Fruit fly (Drosophila melanogaster): ENCODE results near the gene GCS1.
A peak's percentile ranks its signal among the peaks of the same experiment; 100 is the strongest.

GCS1 gene

DNA sequence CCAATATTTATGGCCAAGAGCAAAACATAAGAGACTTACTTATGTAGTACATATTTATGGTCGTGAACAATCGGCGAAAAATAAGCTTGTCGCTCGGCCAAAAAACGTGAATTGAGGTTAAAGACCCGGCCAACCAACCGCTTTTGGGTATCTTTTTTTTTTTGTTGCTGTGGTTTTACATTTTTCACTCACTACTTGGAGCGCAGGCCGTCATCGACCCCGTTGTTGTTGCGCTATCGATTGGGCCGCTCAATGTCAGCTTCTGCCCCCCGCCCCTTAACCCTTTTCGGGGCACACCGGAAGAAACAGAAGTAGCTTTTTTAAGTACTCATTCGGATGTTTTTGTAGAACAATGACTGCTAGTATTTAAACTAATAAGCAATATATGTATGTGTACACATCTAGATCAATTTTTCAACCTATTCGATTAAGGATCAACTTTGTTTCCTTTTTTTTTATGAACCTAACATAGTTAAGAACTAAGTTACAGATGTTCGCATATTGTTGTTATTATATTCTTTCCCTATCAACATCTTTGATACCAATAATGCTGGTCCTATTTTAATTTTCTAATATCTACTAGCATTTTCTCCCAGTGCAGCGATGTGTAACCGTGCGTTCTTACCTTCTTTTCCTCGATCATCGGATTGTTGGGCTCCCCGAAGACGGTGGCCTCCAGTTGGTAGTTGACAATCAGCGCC is 9.6 kb downstream of the GCS1 start (continued):
- TF ChIP-seq Atf-2 (GFP tag; optimal IDR thresholded peaks at IDR 0.05) (peak; percentile 29), pros (GFP tag; optimal IDR thresholded peaks at IDR 0.05) (no peak), CG13775 (GFP tag; optimal IDR thresholded peaks at IDR 0.05) (peak; percentile 70), Blimp-1 (GFP tag; optimal IDR thresholded peaks at IDR 0.05) (peak; percentile 73), Camta (GFP tag; optimal IDR thresholded peaks at IDR 0.05) (peak; percentile 55), bigmax (GFP tag; optimal IDR thresholded peaks at IDR 0.05) (no peak), CG8388 (GFP tag; optimal IDR thresholded peaks at IDR 0.05) (peak; percentile 72), ken (GFP tag; IDR thresholded peaks at IDR 0.05) (no peak), hb (GFP tag; IDR thresholded peaks at IDR 0.05; ENCODE audit: partially characterized antibody) (no peak), NK7.1 (GFP tag; optimal IDR thresholded peaks at IDR 0.05) (peak; percentile 78), CG7556 (GFP tag; optimal IDR thresholded peaks at IDR 0.05) (peak; percentile 84), Mad (GFP tag; optimal IDR thresholded peaks at IDR 0.05) (peak; percentile 52), sna (GFP tag; IDR thresholded peaks at IDR 0.05; ENCODE audit: partially characterized antibody) (no peak), unc-4 (GFP tag; IDR thresholded peaks at IDR 0.05; ENCODE audit: partially characterized antibody) (no peak), Max (GFP tag; optimal IDR thresholded peaks at IDR 0.05) (peak; percentile 66), fu2 (GFP tag; optimal IDR thresholded peaks at IDR 0.05) (peak; percentile 63), da (GFP tag; optimal IDR thresholded peaks at IDR 0.05) (no peak), CG6175 (GFP tag; IDR thresholded peaks at IDR 0.05) (no peak), Pdp1 (GFP tag; optimal IDR thresholded peaks at IDR 0.05) (peak; percentile 61 to 73), CG6854 (GFP tag; optimal IDR thresholded peaks at IDR 0.05) (peak; percentile 27), wek (GFP tag; optimal IDR thresholded peaks at IDR 0.05) (no peak), unpg (GFP tag; optimal IDR thresholded peaks at IDR 0.05) (no peak), dpn (GFP tag; optimal IDR thresholded peaks at IDR 0.05) (peak; percentile 75), p53 (GFP tag; optimal IDR thresholded peaks at IDR 0.05) (no peak), CG11696 (GFP tag; IDR thresholded peaks at IDR 0.05) (no peak), Fer2 (tag; optimal IDR thresholded peaks at IDR 0.05) (peak; percentile 26), CG1792 (GFP tag; optimal IDR thresholded peaks at IDR 0.05) (no peak), Lim3 (GFP tag; IDR thresholded peaks at IDR 0.05) (no peak), CG12744 (GFP tag; optimal IDR thresholded peaks at IDR 0.05) (peak; percentile 23), CG6272 (GFP tag; IDR thresholded peaks at IDR 0.05) (no peak), CG10462 (GFP tag; optimal IDR thresholded peaks at IDR 0.05) (peak; percentile 50), CG14441 (GFP tag; IDR thresholded peaks at IDR 0.05) (peak; percentile 43), Taf1 (GFP tag; IDR thresholded peaks at IDR 0.05) (no peak), ro (GFP tag; IDR thresholded peaks at IDR 0.05) (no peak), Optix (GFP tag; IDR thresholded peaks at IDR 0.05) (no peak), CG7928 (GFP tag; optimal IDR thresholded peaks at IDR 0.05) (no peak), gce (GFP tag; IDR thresholded peaks at IDR 0.05) (0 out of 3 replicates have a peak, but pooled peaks have one; percentile 22), pum (GFP tag; optimal IDR thresholded peaks at IDR 0.05) (peak; percentile 75), CG13424 (tag; optimal IDR thresholded peaks at IDR 0.05) (peak; percentile 83), CG1233 (GFP tag; optimal IDR thresholded peaks at IDR 0.05) (no peak), fru (optimal IDR thresholded peaks at IDR 0.05) (no peak), ftz-f1 (GFP tag; optimal IDR thresholded peaks at IDR 0.05) (peak; percentile 43), CG32532 (GFP tag; IDR thresholded peaks at IDR 0.05) (peak; percentile 54; the same call in 1 of the 2 replicates), croc (GFP tag; conservative IDR thresholded peaks at IDR 0.05) (peak; percentile 47; the same call in 1 of the 3 replicates), Doc2 (GFP tag; IDR thresholded peaks at IDR 0.05) (no peak), cg (GFP tag; optimal IDR thresholded peaks at IDR 0.05) (no peak), CG7357 (GFP tag; IDR thresholded peaks at IDR 0.05) (peak; percentile 58), grn (GFP tag; optimal IDR thresholded peaks at IDR 0.05) (no peak), CG3407 (GFP tag; optimal IDR thresholded peaks at IDR 0.05) (peak; percentile 42), lmd (GFP tag; IDR thresholded peaks at IDR 0.05) (peak; percentile 65)
